Fruit fly (Drosophila melanogaster) whole organism, embryonic: Measurements from ENCODE around the gene CG16789.

Source experiments
- Adf1 ChIP-seq: fragments of 200-800 bp; sonication (Bioruptor generic); IDR thresholded peaks from 2 replicates; pipeline ENCODE4 v1.3.6; 2022; ENCODE audit warnings: missing biosample characterization, missing genetic modification characterization
- Atf6 ChIP-seq: fragments of 200-800 bp; sonication (Bioruptor generic); IDR thresholded peaks from 2 replicates; pipeline ENCODE4 v1.3.6; 2022; ENCODE audit warnings: missing biosample characterization, missing genetic modification characterization
- B-H1 ChIP-seq: fragments of 200-800 bp; sonication (Bioruptor generic); IDR thresholded peaks from 3 replicates; pipeline ENCODE4 v1.3.6; 2022; ENCODE audit warnings: missing biosample characterization, missing genetic modification characterization
- BtbVII ChIP-seq: fragments of 200-800 bp; sonication (Bioruptor generic); optimal IDR thresholded peaks from 3 replicates; lab custom pipeline; 2017; ENCODE audit warnings: missing biosample characterization, mild to moderate bottlenecking, missing genetic modification characterization
- CG10431 ChIP-seq: fragments of 200-800 bp; sonication (Bioruptor generic); optimal IDR thresholded peaks from 3 replicates; lab custom pipeline; 2018; ENCODE audit warnings: missing biosample characterization, mild to moderate bottlenecking, missing genetic modification characterization
- CG10462 ChIP-seq: fragments of 200-800 bp; sonication (Bioruptor generic); optimal IDR thresholded peaks from 2 replicates; lab custom pipeline; 2016; ENCODE audit warnings: missing biosample characterization, missing genetic modification characterization
- CG11695 ChIP-seq: fragments of 200-800 bp; sonication (Bioruptor generic); IDR thresholded peaks from 3 replicates; pipeline ENCODE4 v1.3.6; 2022; ENCODE audit warnings: missing biosample characterization, missing genetic modification characterization
- CG1233 ChIP-seq: fragments of 200-800 bp; sonication (Bioruptor generic); optimal IDR thresholded peaks from 4 replicates; lab custom pipeline; 2018; ENCODE audit warnings: missing biosample characterization, mild to moderate bottlenecking, missing genetic modification characterization
- CG13296 ChIP-seq: fragments of 200-800 bp; sonication (Bioruptor generic); optimal IDR thresholded peaks from 3 replicates; lab custom pipeline; 2018; ENCODE audit warnings: missing biosample characterization, mild to moderate bottlenecking, missing genetic modification characterization
- CG15011 ChIP-seq: fragments of 200-800 bp; sonication (Bioruptor generic); optimal IDR thresholded peaks from 3 replicates; lab custom pipeline; 2018; ENCODE audit warnings: missing biosample characterization, mild to moderate bottlenecking, missing genetic modification characterization
- CG16815 ChIP-seq: fragments of 200-800 bp; sonication (Bioruptor generic); optimal IDR thresholded peaks from 3 replicates; lab custom pipeline; 2017; ENCODE audit warnings: missing biosample characterization, mild to moderate bottlenecking, missing genetic modification characterization
- CG16863 ChIP-seq: fragments of 200-800 bp; sonication (Bioruptor generic); optimal IDR thresholded peaks from 3 replicates; lab custom pipeline; 2016; ENCODE audit warnings: missing biosample characterization, missing genetic modification characterization
- CG31441 ChIP-seq: fragments of 200-800 bp; sonication (Bioruptor generic); IDR thresholded peaks from 2 replicates; pipeline ENCODE4 v1.3.6; 2022; ENCODE audit warnings: missing biosample characterization, missing genetic modification characterization
- CG4424 ChIP-seq: fragments of 200-800 bp; sonication (Bioruptor generic); optimal IDR thresholded peaks from 3 replicates; lab custom pipeline; 2016; ENCODE audit warnings: missing biosample characterization, missing genetic modification characterization
- CG6791 ChIP-seq: fragments of 200-800 bp; sonication (Bioruptor generic); IDR thresholded peaks from 3 replicates; pipeline ENCODE4 v1.3.6; 2022; ENCODE audit warnings: missing biosample characterization, missing genetic modification characterization; ENCODE audit not compliant: partially characterized antibody
- CG9437 ChIP-seq: fragments of 200-800 bp; sonication (Bioruptor generic); optimal IDR thresholded peaks from 2 replicates; lab custom pipeline; 2018; ENCODE audit warnings: missing biosample characterization, mild to moderate bottlenecking, missing genetic modification characterization
- D19A ChIP-seq: fragments of 200-800 bp; optimal IDR thresholded peaks from 3 replicates; lab custom pipeline; 2019; ENCODE audit warnings: missing biosample characterization, mild to moderate bottlenecking, missing genetic modification characterization, moderate library complexity
- Dll ChIP-seq: fragments of 200-800 bp; sonication (Bioruptor generic); IDR thresholded peaks from 4 replicates; pipeline ENCODE4 v1.3.6; 2022; ENCODE audit warnings: missing biosample characterization, missing genetic modification characterization; ENCODE audit not compliant: partially characterized antibody
- Gug ChIP-seq: fragments of 200-800 bp; sonication (Bioruptor generic); IDR thresholded peaks from 4 replicates; pipeline ENCODE4 v1.3.6; 2022; ENCODE audit warnings: missing biosample characterization, missing genetic modification characterization
- H2.0 ChIP-seq: fragments of 200-800 bp; sonication (Bioruptor generic); IDR thresholded peaks from 2 replicates; pipeline ENCODE4 v1.3.6; 2022; ENCODE audit warnings: missing biosample characterization, missing genetic modification characterization
- HLH54F ChIP-seq: fragments of 200-800 bp; sonication (Bioruptor generic); optimal IDR thresholded peaks from 3 replicates; lab custom pipeline; 2016; ENCODE audit warnings: missing biosample characterization, missing genetic modification characterization
- Hr51 ChIP-seq, 2 experiments: fragments of 200-800 bp; sonication (Bioruptor generic); optimal IDR thresholded peaks; 2 replicates in 1 of 2; 3 replicates in 1 of 2; lab custom pipeline; 2016 to 2018; ENCODE audit warnings: missing biosample characterization in 2 of 2, missing genetic modification characterization in 2 of 2, mild to moderate bottlenecking in 1 of 2, moderate library complexity in 1 of 2
- Max ChIP-seq: fragments of 200-800 bp; sonication (Bioruptor generic); optimal IDR thresholded peaks from 2 replicates; lab custom pipeline; 2016; ENCODE audit warnings: missing biosample characterization, mild to moderate bottlenecking, missing genetic modification characterization
- Myb ChIP-seq: fragments of 200-800 bp; sonication (Bioruptor generic); optimal IDR thresholded peaks from 2 replicates; lab custom pipeline; 2016; ENCODE audit warnings: missing biosample characterization, missing genetic modification characterization
- NC2β ChIP-seq: fragments of 200-800 bp; sonication (Bioruptor generic); optimal IDR thresholded peaks from 2 replicates; lab custom pipeline; 2016; ENCODE audit warnings: missing biosample characterization, missing genetic modification characterization
- Nf-YA ChIP-seq: fragments of 200-800 bp; sonication (Bioruptor generic); IDR thresholded peaks from 2 replicates; pipeline ENCODE4 v1.3.6; 2022; ENCODE audit warnings: missing biosample characterization, missing genetic modification characterization
- Nf-YC ChIP-seq: fragments of 200-800 bp; optimal IDR thresholded peaks from 3 replicates; lab custom pipeline; 2019; ENCODE audit warnings: missing biosample characterization, mild to moderate bottlenecking, missing genetic modification characterization, moderate library complexity
- PHDP ChIP-seq: fragments of 200-800 bp; sonication (Bioruptor generic); optimal IDR thresholded peaks from 3 replicates; lab custom pipeline; 2018; ENCODE audit warnings: missing biosample characterization, mild to moderate bottlenecking, missing genetic modification characterization, moderate library complexity
- Xrp1 ChIP-seq: fragments of 200-800 bp; sonication (Bioruptor generic); IDR thresholded peaks from 2 replicates; pipeline ENCODE4 v1.3.6; 2022; ENCODE audit warnings: missing biosample characterization, missing genetic modification characterization
- ase ChIP-seq: fragments of 200-800 bp; sonication (Bioruptor generic); IDR thresholded peaks from 3 replicates; pipeline ENCODE4 v1.3.6; 2022; ENCODE audit warnings: missing biosample characterization, missing genetic modification characterization
- cas ChIP-seq: fragments of 200-800 bp; sonication (Bioruptor generic); IDR thresholded peaks from 2 replicates; pipeline ENCODE4 v1.3.6; 2022; ENCODE audit warnings: missing biosample characterization, missing genetic modification characterization
- cato ChIP-seq: fragments of 200-800 bp; sonication (Bioruptor generic); optimal IDR thresholded peaks from 2 replicates; lab custom pipeline; 2016; ENCODE audit warnings: missing biosample characterization, missing genetic modification characterization, borderline replicate concordance
- croc ChIP-seq: fragments of 200-800 bp; sonication (Bioruptor generic); conservative IDR thresholded peaks from 3 replicates; pipeline ENCODE4 v1.3.6; 2022; ENCODE audit warnings: missing biosample characterization, missing genetic modification characterization
- dpn ChIP-seq, 2 experiments: fragments of 200-800 bp; sonication (Bioruptor generic); optimal IDR thresholded peaks; 3 replicates each; lab custom pipeline; 2016; ENCODE audit warnings: missing biosample characterization in 2 of 2, missing genetic modification characterization in 2 of 2
- ems ChIP-seq: fragments of 200-800 bp; sonication (Bioruptor generic); optimal IDR thresholded peaks from 3 replicates; lab custom pipeline; 2016; ENCODE audit warnings: missing biosample characterization, missing genetic modification characterization
- esg ChIP-seq: fragments of 200-800 bp; sonication (Bioruptor generic); conservative IDR thresholded peaks from 2 replicates; pipeline ENCODE4 v1.3.6; 2022; ENCODE audit warnings: missing biosample characterization, missing genetic modification characterization
- exex ChIP-seq: fragments of 200-800 bp; sonication (Bioruptor generic); optimal IDR thresholded peaks from 4 replicates; lab custom pipeline; 2018; ENCODE audit warnings: missing biosample characterization, mild to moderate bottlenecking, missing genetic modification characterization, moderate library complexity
- ftz-f1 ChIP-seq: fragments of 200-800 bp; sonication (Bioruptor generic); optimal IDR thresholded peaks from 2 replicates; lab custom pipeline; 2016; ENCODE audit warnings: missing biosample characterization, missing genetic modification characterization
- gcm2 ChIP-seq: fragments of 200-800 bp; sonication (Bioruptor generic); optimal IDR thresholded peaks from 2 replicates; lab custom pipeline; 2016; ENCODE audit warnings: missing biosample characterization, missing genetic modification characterization
- hbn ChIP-seq: fragments of 200-800 bp; sonication (Bioruptor generic); IDR thresholded peaks from 2 replicates; pipeline ENCODE4 v1.3.6; 2022; ENCODE audit warnings: missing biosample characterization, missing genetic modification characterization; ENCODE audit not compliant: partially characterized antibody
- ind ChIP-seq: fragments of 200-800 bp; sonication (Bioruptor generic); optimal IDR thresholded peaks from 3 replicates; lab custom pipeline; 2016; ENCODE audit warnings: missing biosample characterization, missing genetic modification characterization
- knrl ChIP-seq: fragments of 200-800 bp; sonication (Bioruptor generic); IDR thresholded peaks from 3 replicates; pipeline ENCODE4 v1.3.6; 2022; ENCODE audit warnings: missing biosample characterization, missing genetic modification characterization; ENCODE audit not compliant: partially characterized antibody
- lilli ChIP-seq: fragments of 200-800 bp; sonication (Bioruptor generic); optimal IDR thresholded peaks from 3 replicates; lab custom pipeline; 2016; ENCODE audit warnings: missing biosample characterization, missing genetic modification characterization
- pfk ChIP-seq: fragments of 200-800 bp; sonication (Bioruptor generic); optimal IDR thresholded peaks from 2 replicates; lab custom pipeline; 2018; ENCODE audit warnings: missing biosample characterization, mild to moderate bottlenecking, missing genetic modification characterization, moderate library complexity
- sima ChIP-seq: fragments of 200-800 bp; sonication (Bioruptor generic); optimal IDR thresholded peaks from 2 replicates; lab custom pipeline; 2016; ENCODE audit warnings: missing biosample characterization, missing genetic modification characterization
- tll ChIP-seq, 2 experiments: fragments of 200-800 bp in 1 of 2; fragments of >200 bp in 1 of 2; sonication (Bioruptor generic) in 1 of 2; optimal IDR thresholded peaks; 2 replicates each; lab custom pipeline; 2017 to 2019; ENCODE audit warnings: missing biosample characterization in 2 of 2, missing genetic modification characterization in 2 of 2, mild to moderate bottlenecking in 1 of 2, moderate library complexity in 1 of 2
- unc-4 ChIP-seq: fragments of 200-800 bp; sonication (Bioruptor generic); IDR thresholded peaks from 2 replicates; pipeline ENCODE4 v1.3.6; 2022; ENCODE audit warnings: missing biosample characterization, missing genetic modification characterization; ENCODE audit not compliant: partially characterized antibody
- yki ChIP-seq: fragments of >200 bp; optimal IDR thresholded peaks from 3 replicates; lab custom pipeline; 2018
- zfh1 ChIP-seq: fragments of 200-800 bp; sonication (Bioruptor generic); IDR thresholded peaks from 3 replicates; pipeline ENCODE4 v1.3.6; 2022; ENCODE audit warnings: missing biosample characterization, missing genetic modification characterization

Gene CG16789

dm6 chr3R:9577382-9578137 is 11.6 kb downstream of the CG16789 start, which contains the start of the genes Kap-alpha3 and Son:
Kap-alpha3 (minus strand) TSS chr3R:9577733.
Son (plus strand) TSS chr3R:9578042.
- TF ChIP-seq Myb (GFP tag; lab: Kevin White, UChicago) (peak; percentile 83), pfk (peak; percentile 84), Adf1 (GFP tag; lab: Robert Waterston, UW) (peak; percentile 59), croc (peak; percentile 79), Gug (GFP tag; lab: Robert Waterston, UW) (peak; percentile 81), BtbVII (GFP tag; lab: Kevin White, UChicago) (peak; percentile 92), ems (GFP tag; lab: Kevin White, UChicago) (peak; percentile 93), CG6791 (peak; percentile 75), D19A (tag; lab: Kevin White, UChicago) (peak; percentile 69), HLH54F (GFP tag; lab: Kevin White, UChicago) (peak; percentile 94), ftz-f1 (GFP tag; lab: Kevin White, UChicago) (peak; percentile 82), Xrp1 (GFP tag; lab: Robert Waterston, UW) (peak; percentile 80), sima (peak; percentile 62), ase (GFP tag; lab: Robert Waterston, UW) (peak; percentile 84), Dll (peak; percentile 94), Nf-YA (GFP tag; lab: Robert Waterston, UW) (peak; percentile 61; the same call in 1 of the 2 replicates), CG1233 (GFP tag; lab: Kevin White, UChicago) (peak; percentile 96), CG15011 (GFP tag; lab: Kevin White, UChicago) (peak; percentile 93), CG13296 (GFP tag; lab: Kevin White, UChicago) (peak; percentile 97), NC2β (peak; percentile 97), CG10462 (GFP tag; lab: Kevin White, UChicago) (peak; percentile 79), Atf6 (GFP tag; lab: Robert Waterston, UW) (peak; percentile 86), tll (GFP tag; optimal IDR thresholded peaks at IDR 0.05; lab: Kevin White, UChicago) (peak; percentile 37 to 79), dpn (GFP tag; optimal IDR thresholded peaks at IDR 0.05; lab: Kevin White, UChicago) (peak; percentile 86 to 95), CG16863 (peak; percentile 92), CG31441 (GFP tag; lab: Robert Waterston, UW) (peak; percentile 90), B-H1 (GFP tag; lab: Robert Waterston, UW) (peak; percentile 74), gcm2 (GFP tag; lab: Kevin White, UChicago) (peak; percentile 86), ind (GFP tag; lab: Kevin White, UChicago) (peak; percentile 90), cato (peak; percentile 90), zfh1 (GFP tag; lab: Robert Waterston, UW) (peak; percentile 81), knrl (GFP tag; lab: Robert Waterston, UW) (peak; percentile 91), CG11695 (GFP tag; lab: Robert Waterston, UW) (peak; percentile 79), CG9437 (GFP tag; lab: Kevin White, UChicago) (peak; percentile 97), esg (peak; percentile 72), Nf-YC (tag; lab: Kevin White, UChicago) (peak; percentile 89), cas (GFP tag; lab: Robert Waterston, UW) (peak; percentile 70; the same call in 1 of the 2 replicates), yki (no peak), Max (GFP tag; lab: Kevin White, UChicago) (peak; percentile 96), hbn (GFP tag; lab: Robert Waterston, UW) (peak; percentile 85), CG4424 (GFP tag; lab: Kevin White, UChicago) (peak; percentile 93), PHDP (tag; lab: Kevin White, UChicago) (peak; percentile 86), CG16815 (GFP tag; lab: Kevin White, UChicago) (peak; percentile 87), H2.0 (GFP tag; lab: Robert Waterston, UW) (peak; percentile 84), Hr51 (GFP tag; optimal IDR thresholded peaks at IDR 0.05; lab: Kevin White, UChicago) (peak; percentile 86 to 95), exex (tag; lab: Kevin White, UChicago) (peak; percentile 76), CG10431 (GFP tag; lab: Kevin White, UChicago) (peak; percentile 92), lilli (peak; percentile 94), unc-4 (peak; percentile 85)
